Fruit fly (Drosophila melanogaster) whole organism, embryonic: ENCODE measurements around the gene CG4218.

ENCODE experiments used
- Bgb ChIP-seq: fragments of 200-800 bp; sonication (Bioruptor generic); IDR thresholded peaks from 2 replicates; pipeline ENCODE4 v1.3.6; 2022; ENCODE audit warnings: missing biosample characterization, missing genetic modification characterization; ENCODE audit not compliant: partially characterized antibody
- CG10654 ChIP-seq: fragments of 200-800 bp; sonication (Bioruptor generic); optimal IDR thresholded peaks from 2 replicates; lab custom pipeline; 2016; ENCODE audit warnings: missing biosample characterization, missing genetic modification characterization
- CG12071 ChIP-seq: fragments of 200-800 bp; sonication (Bioruptor generic); optimal IDR thresholded peaks from 3 replicates; lab custom pipeline; 2018; ENCODE audit warnings: missing biosample characterization, mild to moderate bottlenecking, missing genetic modification characterization
- CG12391 ChIP-seq: fragments of 200-800 bp; sonication (Bioruptor generic); optimal IDR thresholded peaks from 3 replicates; lab custom pipeline; 2018; ENCODE audit warnings: missing biosample characterization, mild to moderate bottlenecking, missing genetic modification characterization, moderate library complexity
- CG1647 ChIP-seq: fragments of 200-800 bp; sonication (Bioruptor generic); optimal IDR thresholded peaks from 3 replicates; lab custom pipeline; 2016; ENCODE audit warnings: missing biosample characterization, missing genetic modification characterization
- CG16813 ChIP-seq: fragments of 200-800 bp; sonication (Bioruptor generic); IDR thresholded peaks from 3 replicates; pipeline ENCODE4 v1.3.6; 2022; ENCODE audit warnings: missing biosample characterization, missing genetic modification characterization; ENCODE audit not compliant: partially characterized antibody
- CG17829 ChIP-seq: fragments of 200-800 bp; optimal IDR thresholded peaks from 2 replicates; lab custom pipeline; 2019; ENCODE audit warnings: missing biosample characterization, mild to moderate bottlenecking, missing genetic modification characterization, moderate library complexity
- CG2116 ChIP-seq: fragments of 200-800 bp; sonication (Bioruptor generic); optimal IDR thresholded peaks from 3 replicates; lab custom pipeline; 2018; ENCODE audit warnings: missing biosample characterization, mild to moderate bottlenecking, missing genetic modification characterization
- CG31224 ChIP-seq: fragments of 200-800 bp; sonication (Bioruptor generic); IDR thresholded peaks from 2 replicates; pipeline ENCODE4 v1.3.6; 2022; ENCODE audit warnings: missing biosample characterization, missing genetic modification characterization
- CG31365 ChIP-seq: fragments of 200-800 bp; sonication (Bioruptor generic); optimal IDR thresholded peaks from 2 replicates; lab custom pipeline; 2018; ENCODE audit warnings: missing biosample characterization, mild to moderate bottlenecking, missing genetic modification characterization
- CG31441 ChIP-seq: fragments of 200-800 bp; sonication (Bioruptor generic); IDR thresholded peaks from 2 replicates; pipeline ENCODE4 v1.3.6; 2022; ENCODE audit warnings: missing biosample characterization, missing genetic modification characterization
- CG3847 ChIP-seq: fragments of 200-800 bp; sonication (Bioruptor generic); IDR thresholded peaks from 2 replicates; pipeline ENCODE4 v1.3.6; 2022; ENCODE audit warnings: missing biosample characterization, missing genetic modification characterization
- CG42726 ChIP-seq: fragments of 200-800 bp; sonication (Bioruptor generic); IDR thresholded peaks from 2 replicates; pipeline ENCODE4 v1.3.6; 2022; ENCODE audit warnings: missing biosample characterization, missing genetic modification characterization; ENCODE audit not compliant: partially characterized antibody
- CG4820 ChIP-seq: fragments of 200-800 bp; sonication (Bioruptor generic); optimal IDR thresholded peaks from 3 replicates; lab custom pipeline; 2016; ENCODE audit warnings: missing biosample characterization, missing genetic modification characterization
- CG6175 ChIP-seq: fragments of 200-800 bp; sonication (Bioruptor generic); IDR thresholded peaks from 3 replicates; pipeline ENCODE4 v1.3.6; 2022; ENCODE audit warnings: missing biosample characterization, missing genetic modification characterization
- CG6254 ChIP-seq: fragments of 200-800 bp; sonication (Bioruptor generic); optimal IDR thresholded peaks from 3 replicates; lab custom pipeline; 2017; ENCODE audit warnings: mild to moderate bottlenecking, missing biosample characterization, missing genetic modification reagents, missing genetic modification characterization
- CG6813 ChIP-seq: fragments of 200-800 bp; sonication (Bioruptor generic); optimal IDR thresholded peaks from 2 replicates; lab custom pipeline; 2017; ENCODE audit warnings: missing biosample characterization, missing genetic modification characterization, mild to moderate bottlenecking, moderate library complexity, missing genetic modification reagents
- CG7745 ChIP-seq: fragments of 200-800 bp; sonication (Bioruptor generic); optimal IDR thresholded peaks from 2 replicates; lab custom pipeline; 2018; ENCODE audit warnings: missing biosample characterization, mild to moderate bottlenecking, missing genetic modification characterization, moderate library complexity
- CG8290 ChIP-seq, 3 experiments: fragments of 200-800 bp; sonication (Bioruptor generic); optimal IDR thresholded peaks; 2 replicates each; lab custom pipeline; 2016 to 2019; ENCODE audit warnings: missing biosample characterization in 3 of 3, missing genetic modification characterization in 3 of 3, mild to moderate bottlenecking in 2 of 3, moderate library complexity in 1 of 3
- CoRest ChIP-seq: fragments of 200-800 bp; sonication (Bioruptor generic); optimal IDR thresholded peaks from 3 replicates; lab custom pipeline; 2018; ENCODE audit warnings: missing biosample characterization, mild to moderate bottlenecking, missing genetic modification characterization, moderate library complexity
- Eip74EF ChIP-seq, 2 experiments: fragments of 200-800 bp in 1 of 2; fragments of >200 bp in 1 of 2; sonication (Bioruptor generic) in 1 of 2; optimal IDR thresholded peaks; 2 replicates each; lab custom pipeline; 2017 to 2019; ENCODE audit warnings: missing biosample characterization in 2 of 2, missing genetic modification characterization in 2 of 2, mild to moderate bottlenecking in 1 of 2, moderate library complexity in 1 of 2
- Hmx ChIP-seq: fragments of 200-800 bp; sonication (Bioruptor generic); optimal IDR thresholded peaks from 2 replicates; lab custom pipeline; 2016; ENCODE audit warnings: missing biosample characterization, missing genetic modification characterization
- Lhr ChIP-seq: fragments of 200-800 bp; sonication (Bioruptor generic); optimal IDR thresholded peaks from 3 replicates; lab custom pipeline; 2017; ENCODE audit warnings: mild to moderate bottlenecking, missing biosample characterization, missing genetic modification reagents, missing genetic modification characterization
- Lim3 ChIP-seq: fragments of 200-800 bp; sonication (Bioruptor generic); IDR thresholded peaks from 2 replicates; pipeline ENCODE4 v1.3.6; 2022; ENCODE audit warnings: missing biosample characterization, missing genetic modification characterization
- MTF-1 ChIP-seq: fragments of 200-800 bp; sonication (Bioruptor generic); optimal IDR thresholded peaks from 2 replicates; lab custom pipeline; 2018; ENCODE audit warnings: missing biosample characterization, mild to moderate bottlenecking, missing genetic modification characterization, borderline replicate concordance
- Meics ChIP-seq: fragments of 200-800 bp; sonication (Bioruptor generic); optimal IDR thresholded peaks from 2 replicates; lab custom pipeline; 2017; ENCODE audit warnings: missing biosample characterization, mild to moderate bottlenecking, missing genetic modification characterization
- Sox100B ChIP-seq: fragments of 200-800 bp; sonication (Bioruptor generic); optimal IDR thresholded peaks from 3 replicates; lab custom pipeline; 2018; ENCODE audit warnings: missing biosample characterization, mild to moderate bottlenecking, missing genetic modification characterization
- Spps ChIP-seq: fragments of 200-800 bp; sonication (Bioruptor generic); optimal IDR thresholded peaks from 2 replicates; lab custom pipeline; 2018; ENCODE audit warnings: missing biosample characterization, mild to moderate bottlenecking, missing genetic modification characterization
- ab ChIP-seq: fragments of 200-800 bp; sonication (Bioruptor generic); optimal IDR thresholded peaks from 2 replicates; lab custom pipeline; 2016; ENCODE audit warnings: missing biosample characterization, missing genetic modification characterization
- aop ChIP-seq: fragments of 200-800 bp; sonication (Bioruptor generic); IDR thresholded peaks from 2 replicates; pipeline ENCODE4 v1.3.6; 2022; ENCODE audit warnings: missing biosample characterization, missing genetic modification characterization
- ap ChIP-seq: fragments of 200-800 bp; sonication (Bioruptor generic); IDR thresholded peaks from 2 replicates; pipeline ENCODE4 v1.3.6; 2022; ENCODE audit warnings: missing biosample characterization, missing genetic modification characterization
- bsh ChIP-seq, 2 experiments: fragments of 200-800 bp; sonication (Bioruptor generic); optimal IDR thresholded peaks; 2 replicates each; lab custom pipeline; 2017 to 2018; ENCODE audit warnings: mild to moderate bottlenecking in 2 of 2, missing biosample characterization in 2 of 2, missing genetic modification characterization in 2 of 2, moderate library complexity in 1 of 2
- cg ChIP-seq: fragments of 200-800 bp; sonication (Bioruptor generic); optimal IDR thresholded peaks from 3 replicates; lab custom pipeline; 2019; ENCODE audit warnings: missing biosample characterization, mild to moderate bottlenecking, missing genetic modification characterization, moderate library complexity
- chinmo ChIP-seq: fragments of 200-800 bp; sonication (Bioruptor generic); IDR thresholded peaks from 4 replicates; pipeline ENCODE4 v1.3.6; 2022; ENCODE audit warnings: missing biosample characterization, missing genetic modification characterization; ENCODE audit not compliant: partially characterized antibody
- chn ChIP-seq: fragments of 200-800 bp; sonication (Bioruptor generic); optimal IDR thresholded peaks from 2 replicates; lab custom pipeline; 2016; ENCODE audit warnings: missing biosample characterization, missing genetic modification characterization
- crol ChIP-seq: fragments of 200-800 bp; sonication (Bioruptor generic); IDR thresholded peaks from 2 replicates; pipeline ENCODE4 v1.3.6; 2022; ENCODE audit warnings: missing biosample characterization, missing genetic modification characterization
- dysf ChIP-seq: fragments of 200-800 bp; sonication (Bioruptor generic); IDR thresholded peaks from 3 replicates; pipeline ENCODE4 v1.3.6; 2022; ENCODE audit warnings: missing biosample characterization, missing genetic modification characterization
- ewg ChIP-seq: fragments of 200-800 bp; sonication (Bioruptor generic); optimal IDR thresholded peaks from 3 replicates; lab custom pipeline; 2017; ENCODE audit warnings: mild to moderate bottlenecking, missing biosample characterization, missing genetic modification reagents, missing genetic modification characterization
- gfzf ChIP-seq: fragments of 200-800 bp; sonication (Bioruptor generic); optimal IDR thresholded peaks from 2 replicates; lab custom pipeline; 2016; ENCODE audit warnings: missing biosample characterization, mild to moderate bottlenecking, missing genetic modification characterization, moderate library complexity
- jing ChIP-seq: fragments of 200-800 bp; sonication (Bioruptor generic); optimal IDR thresholded peaks from 2 replicates; lab custom pipeline; 2018; ENCODE audit warnings: missing biosample characterization, mild to moderate bottlenecking, missing genetic modification characterization
- kay ChIP-seq: fragments of 200-800 bp; sonication (Bioruptor generic); optimal IDR thresholded peaks from 2 replicates; lab custom pipeline; 2016; ENCODE audit warnings: missing biosample characterization, missing genetic modification characterization
- lola ChIP-seq, 3 experiments: fragments of >200 bp in 2 of 3; fragments of 200-800 bp in 1 of 3; sonication (Bioruptor generic) in 1 of 3; optimal IDR thresholded peaks; 2 replicates each; lab custom pipeline; 2017 to 2019; ENCODE audit warnings: missing biosample characterization in 3 of 3, missing genetic modification characterization in 3 of 3, mild to moderate bottlenecking in 1 of 3, moderate library complexity in 1 of 3
- onecut ChIP-seq: fragments of 200-800 bp; sonication (Bioruptor generic); IDR thresholded peaks from 2 replicates; pipeline ENCODE4 v1.3.6; 2022; ENCODE audit warnings: missing biosample characterization, missing genetic modification characterization
- pnt ChIP-seq: fragments of 200-800 bp; sonication (Bioruptor generic); optimal IDR thresholded peaks from 3 replicates; lab custom pipeline; 2016; ENCODE audit warnings: missing biosample characterization, missing genetic modification characterization
- sima ChIP-seq: fragments of 200-800 bp; sonication (Bioruptor generic); optimal IDR thresholded peaks from 2 replicates; lab custom pipeline; 2016; ENCODE audit warnings: missing biosample characterization, missing genetic modification characterization
- sna ChIP-seq: fragments of 200-800 bp; sonication (Bioruptor generic); IDR thresholded peaks from 2 replicates; pipeline ENCODE4 v1.3.6; 2022; ENCODE audit warnings: missing biosample characterization, missing genetic modification characterization; ENCODE audit not compliant: partially characterized antibody
- z ChIP-seq: fragments of 200-800 bp; sonication (Bioruptor generic); IDR thresholded peaks from 3 replicates; pipeline ENCODE4 v1.3.6; 2022; ENCODE audit warnings: missing biosample characterization, missing genetic modification characterization
- zen ChIP-seq: fragments of 200-800 bp; sonication (Bioruptor generic); optimal IDR thresholded peaks from 3 replicates; lab custom pipeline; 2018; ENCODE audit warnings: missing biosample characterization, mild to moderate bottlenecking, missing genetic modification characterization, moderate library complexity
- zfh1 ChIP-seq: fragments of 200-800 bp; sonication (Bioruptor generic); IDR thresholded peaks from 3 replicates; pipeline ENCODE4 v1.3.6; 2022; ENCODE audit warnings: missing biosample characterization, missing genetic modification characterization

The CG4218 gene

dm6 chr2L:14500383-14500782, 48.5 kb downstream of the CG4218 start (continued):
- TF ChIP-seq ewg (GFP tag; lab: Kevin White, UChicago) (peak; percentile 50), cg (GFP tag; lab: Kevin White, UChicago) (no peak), CG8290 (GFP tag; optimal IDR thresholded peaks at IDR 0.05; lab: Kevin White, UChicago) (no peak), CG8290 (tag; optimal IDR thresholded peaks at IDR 0.05; lab: Kevin White, UChicago) (peak in 1 of 2 experiments; percentile 54), Lim3 (GFP tag; lab: Robert Waterston, UW) (no peak), zen (tag; lab: Kevin White, UChicago) (peak; percentile 47), Hmx (GFP tag; lab: Kevin White, UChicago) (no peak), dysf (GFP tag; lab: Robert Waterston, UW) (peak; percentile 70), CoRest (tag; lab: Kevin White, UChicago) (peak; percentile 79), CG12391 (tag; lab: Kevin White, UChicago) (peak; percentile 74), CG42726 (no peak), CG16813 (GFP tag; lab: Robert Waterston, UW) (no peak), CG6254 (GFP tag; lab: Kevin White, UChicago) (peak; percentile 14), CG10654 (GFP tag; lab: Kevin White, UChicago) (peak; percentile 36), z (GFP tag; lab: Robert Waterston, UW) (peak; percentile 35; the same call in 1 of the 3 replicates), chinmo (no peak), bsh (GFP tag; optimal IDR thresholded peaks at IDR 0.05; lab: Kevin White, UChicago) (peak in 1 of 2 experiments; percentile 86), CG6175 (GFP tag; lab: Robert Waterston, UW) (no peak), kay (GFP tag; lab: Kevin White, UChicago) (no peak), CG7745 (no peak), CG1647 (no peak), CG31365 (tag; lab: Kevin White, UChicago) (no peak), MTF-1 (GFP tag; lab: Kevin White, UChicago) (peak; percentile 19), aop (GFP tag; lab: Robert Waterston, UW) (no peak), CG2116 (no peak), ab (GFP tag; lab: Kevin White, UChicago) (peak; percentile 36), crol (GFP tag; lab: Robert Waterston, UW) (no peak), CG6813 (GFP tag; lab: Kevin White, UChicago) (peak; percentile 73), chn (GFP tag; lab: Kevin White, UChicago) (peak; percentile 56), Eip74EF (GFP tag; optimal IDR thresholded peaks at IDR 0.05; lab: Kevin White, UChicago) (peak in 1 of 2 experiments; percentile 10), jing (peak; percentile 57), Spps (tag; lab: Kevin White, UChicago) (peak; percentile 38), sima (no peak), Meics (GFP tag; lab: Kevin White, UChicago) (peak; percentile 30), CG3847 (GFP tag; lab: Robert Waterston, UW) (peak; percentile 54; the same call in 1 of the 2 replicates), CG4820 (peak; percentile 35), lola (GFP tag; optimal IDR thresholded peaks at IDR 0.05; lab: Kevin White, UChicago) (peak in 1 of 3 experiments; percentile 68), Bgb (GFP tag; lab: Robert Waterston, UW) (no peak), Lhr (GFP tag; lab: Kevin White, UChicago) (peak; percentile 6), CG17829 (tag; lab: Kevin White, UChicago) (peak; percentile 78), zfh1 (GFP tag; lab: Robert Waterston, UW) (peak; percentile 60; the same call in 2 of the 3 replicates), CG31441 (GFP tag; lab: Robert Waterston, UW) (0 out of 2 replicates have a peak, but pooled peaks have one; percentile 66), sna (GFP tag; lab: Robert Waterston, UW) (no peak), onecut (peak; percentile 33; the same call in 1 of the 2 replicates), CG31224 (GFP tag; lab: Robert Waterston, UW) (no peak; the same call in 1 of the 2 replicates), pnt (GFP tag; lab: Kevin White, UChicago) (peak; percentile 55), ap (GFP tag; lab: Robert Waterston, UW) (no peak), CG12071 (GFP tag; lab: Kevin White, UChicago) (peak; percentile 26), Sox100B (GFP tag; lab: Kevin White, UChicago) (peak; percentile 50), gfzf (GFP tag; lab: Kevin White, UChicago) (no peak)
